Worm (Caenorhabditis elegans): ENCODE results near the gene T07F8.1.

DNA sequence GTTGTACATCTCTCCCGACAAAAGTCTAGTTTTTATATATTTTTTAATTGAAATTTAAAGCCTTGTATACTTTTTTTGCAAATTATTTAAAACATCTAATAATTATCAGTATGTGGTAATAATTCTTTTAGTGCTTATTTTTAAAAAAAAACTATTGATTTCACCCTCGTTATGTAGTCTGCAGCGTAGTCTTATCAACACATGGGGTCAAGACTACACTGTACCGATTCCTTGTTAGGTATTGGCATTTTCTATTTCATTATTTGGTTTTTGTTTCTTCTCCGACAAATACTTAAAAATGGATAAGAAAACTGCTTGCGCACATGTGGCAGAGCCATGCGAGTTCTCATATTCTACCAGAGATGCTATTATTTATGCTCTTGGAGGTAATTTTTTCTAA, 47.8 kb downstream of the T07F8.1 start, which contains the start of gene maoc-1:
- TF ChIP-seq pqm-1 (tag; optimal IDR thresholded peaks at IDR 0.05) (no peak), nhr-12 (tag; optimal IDR thresholded peaks at IDR 0.05) (no peak), zag-1 (tag; optimal IDR thresholded peaks at IDR 0.05) (no peak)

Data from whole organism, L1 larva.